Worm (Caenorhabditis elegans): ENCODE results near the gene sftb-2.

DNA sequence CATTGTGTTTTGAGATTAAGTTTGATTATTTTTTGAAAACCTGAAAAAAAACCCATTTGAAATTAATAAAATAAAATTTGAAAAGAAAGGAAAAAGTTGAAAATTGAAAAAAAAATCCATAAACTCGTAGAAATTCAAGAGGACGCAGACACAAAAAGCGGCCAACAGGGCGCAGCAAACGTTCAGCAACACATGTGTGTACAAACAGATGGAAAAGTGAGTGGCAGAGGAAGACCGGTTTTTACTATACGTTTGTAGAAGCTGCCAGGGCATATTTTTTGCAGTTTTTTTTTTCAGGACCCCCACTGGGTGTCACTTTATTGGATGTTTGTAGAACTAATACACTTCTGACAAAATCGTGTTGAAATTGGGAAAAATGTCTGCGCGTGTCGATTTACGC, 5.3 kb upstream of the sftb-2 start, which contains the start of gene cgp-1:
- TF ChIP-seq flt-1 (GFP tag; IDR thresholded peaks at IDR 0.05) (no peak), ztf-23 (GFP tag; IDR thresholded peaks at IDR 0.05) (no peak)
